Worm (Caenorhabditis elegans) whole organism, L3 larva: Measurements from ENCODE around the gene gasr-8.

Experiments
- R02D3.7 ChIP-seq: fragments of 150-350 bp; optimal IDR thresholded peaks from 2 replicates; lab custom pipeline; 2014; ENCODE audit warnings: missing biosample characterization, missing genetic modification characterization
- elt-1 ChIP-seq: fragments of 150-350 bp; optimal IDR thresholded peaks from 2 replicates; lab custom pipeline; 2014; ENCODE audit warnings: missing biosample characterization, missing genetic modification characterization
- fkh-10 ChIP-seq: sonication (generic microtip); optimal IDR thresholded peaks from 2 replicates; lab custom pipeline; 2017; ENCODE audit warnings: missing biosample characterization, missing genetic modification reagents, missing genetic modification characterization
- nhr-12 ChIP-seq: fragments of 150-350 bp; optimal IDR thresholded peaks from 2 replicates; lab custom pipeline; 2014; ENCODE audit warnings: missing biosample characterization, missing genetic modification characterization
- nhr-237 ChIP-seq: fragments of 150-350 bp; optimal IDR thresholded peaks from 2 replicates; lab custom pipeline; 2014; ENCODE audit warnings: missing biosample characterization, missing genetic modification characterization
- nhr-25 ChIP-seq: sonication (generic microtip); optimal IDR thresholded peaks from 2 replicates; lab custom pipeline; 2017; ENCODE audit warnings: missing biosample characterization, missing genetic modification characterization
- nhr-28 ChIP-seq: fragments of 150-350 bp; optimal IDR thresholded peaks from 2 replicates; lab custom pipeline; 2014; ENCODE audit warnings: missing biosample characterization, missing genetic modification characterization
- pqm-1 ChIP-seq: fragments of 150-350 bp; optimal IDR thresholded peaks from 2 replicates; lab custom pipeline; 2017; ENCODE audit warnings: missing biosample characterization, missing genetic modification characterization, inconsistent platforms
- tbx-2 ChIP-seq: sonication (generic microtip); optimal IDR thresholded peaks from 2 replicates; lab custom pipeline; 2016; ENCODE audit warnings: mild to moderate bottlenecking, missing genetic modification characterization, missing compliant biosample characterization

- TF ChIP-seq elt-1 (tag; lab: Kevin White, UChicago) (no peak), nhr-28 (tag; lab: Kevin White, UChicago) (no peak), nhr-25 (tag; lab: Kevin White, UChicago) (no peak), tbx-2 (tag; lab: Kevin White, UChicago) (no peak), fkh-10 (GFP tag; lab: Kevin White, UChicago) (no peak), R02D3.7 (tag; lab: Kevin White, UChicago) (no peak), pqm-1 (tag; lab: Kevin White, UChicago) (no peak), nhr-12 (tag; lab: Kevin White, UChicago) (no peak), nhr-237 (tag; lab: Kevin White, UChicago) (no peak)
Observed at ce11 chrV:14663006-14663405, 25.9 kb upstream of the gasr-8 start, which contains the start of gene C47E8.9.
